Fruit fly (Drosophila melanogaster) whole organism, prepupa: ENCODE data around the gene orion.

Experiments
- CG11762 ChIP-seq: fragments of 200-800 bp; sonication (Bioruptor generic); optimal IDR thresholded peaks from 3 replicates; lab custom pipeline; 2016; ENCODE audit warnings: missing biosample characterization, missing genetic modification characterization; ENCODE audit not compliant: insufficient read depth
- CG6163 ChIP-seq: fragments of 200-800 bp; sonication (Bioruptor generic); IDR thresholded peaks from 3 replicates; pipeline ENCODE4 v1.3.6; 2022; ENCODE audit warnings: missing biosample characterization, missing genetic modification characterization
- CG6808 ChIP-seq: fragments of 200-800 bp; sonication (Bioruptor generic); optimal IDR thresholded peaks from 3 replicates; lab custom pipeline; 2017; ENCODE audit warnings: missing biosample characterization, missing genetic modification characterization, mild to moderate bottlenecking, moderate library complexity, missing genetic modification reagents
- CG6854 ChIP-seq: fragments of 200-800 bp; sonication (Bioruptor generic); optimal IDR thresholded peaks from 2 replicates; lab custom pipeline; 2017; ENCODE audit warnings: missing biosample characterization, mild to moderate bottlenecking, missing genetic modification characterization
- Gug ChIP-seq: fragments of 200-800 bp; sonication (Bioruptor generic); IDR thresholded peaks from 2 replicates; pipeline ENCODE4 v1.3.6; 2022; ENCODE audit warnings: missing biosample characterization, missing genetic modification characterization
- Hr38 ChIP-seq: sonication (Bioruptor generic); optimal IDR thresholded peaks from 2 replicates; lab custom pipeline; 2016; ENCODE audit warnings: missing biosample characterization, missing genetic modification characterization
- Hr4 ChIP-seq: fragments of 200-800 bp; sonication (Bioruptor generic); optimal IDR thresholded peaks from 3 replicates; lab custom pipeline; 2016; ENCODE audit warnings: missing biosample characterization, missing genetic modification characterization
- Lpt ChIP-seq: fragments of 200-800 bp; sonication (Bioruptor generic); optimal IDR thresholded peaks from 3 replicates; lab custom pipeline; 2016; ENCODE audit warnings: missing biosample characterization, missing genetic modification characterization
- Smox ChIP-seq: fragments of 200-800 bp; sonication (Bioruptor generic); optimal IDR thresholded peaks from 3 replicates; lab custom pipeline; 2016; ENCODE audit warnings: missing biosample characterization, missing genetic modification characterization
- esn ChIP-seq: fragments of 200-800 bp; sonication (Bioruptor generic); optimal IDR thresholded peaks from 2 replicates; lab custom pipeline; 2016; ENCODE audit warnings: missing biosample characterization, mild to moderate bottlenecking, missing genetic modification characterization, moderate library complexity
- fkh ChIP-seq: fragments of 200-800 bp; sonication (Bioruptor generic); optimal IDR thresholded peaks from 3 replicates; lab custom pipeline; 2017; ENCODE audit warnings: missing biosample characterization, mild to moderate bottlenecking, missing genetic modification characterization, moderate library complexity
- salr ChIP-seq, 2 experiments: fragments of 200-800 bp; sonication (Bioruptor generic); optimal IDR thresholded peaks; 3 replicates each; lab custom pipeline; 2016 to 2018; ENCODE audit warnings: missing biosample characterization in 2 of 2, missing genetic modification characterization in 2 of 2, mild to moderate bottlenecking in 1 of 2
- svp ChIP-seq: fragments of 200-800 bp; sonication (Bioruptor generic); peaks from one replicate; lab custom pipeline; 2016; ENCODE audit warnings: missing biosample characterization, missing genetic modification characterization

DNA sequence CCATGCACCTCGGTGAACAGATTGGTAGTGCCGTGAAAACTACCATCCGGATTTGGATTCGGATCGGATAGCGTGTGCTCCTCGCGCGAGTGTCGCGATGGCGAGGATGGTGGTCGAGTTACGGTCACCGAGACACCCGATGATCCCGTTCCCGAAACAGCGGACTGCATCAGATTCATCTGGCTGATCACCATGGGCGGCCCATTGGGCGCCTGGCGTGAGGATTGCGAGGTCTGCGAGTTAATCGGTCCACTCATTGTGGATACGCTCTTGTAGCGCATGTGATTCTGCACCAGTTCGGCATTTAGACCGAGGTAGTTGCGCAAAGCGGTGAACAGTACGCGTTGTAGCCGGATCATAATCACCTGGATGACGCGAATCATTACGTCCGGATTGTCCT, 17.0 kb upstream of the orion start, which contains the start of gene sn:
- TF ChIP-seq Lpt (no peak), CG11762 (no peak), CG6808 (GFP tag; lab: Kevin White, UChicago) (no peak), CG6854 (GFP tag; lab: Kevin White, UChicago) (no peak), Hr38 (no peak), svp (GFP tag; lab: Kevin White, UChicago) (peak; percentile 40), Hr4 (GFP tag; lab: Kevin White, UChicago) (no peak), CG6163 (GFP tag; lab: Robert Waterston, UW) (no peak), Gug (GFP tag; lab: Robert Waterston, UW) (no peak), fkh (no peak), salr (GFP tag; optimal IDR thresholded peaks at IDR 0.05; lab: Kevin White, UChicago) (no peak), Smox (no peak), esn (GFP tag; lab: Kevin White, UChicago) (no peak)
